Fruit fly (Drosophila melanogaster): ENCODE data around the gene Spn38F.

DNA sequence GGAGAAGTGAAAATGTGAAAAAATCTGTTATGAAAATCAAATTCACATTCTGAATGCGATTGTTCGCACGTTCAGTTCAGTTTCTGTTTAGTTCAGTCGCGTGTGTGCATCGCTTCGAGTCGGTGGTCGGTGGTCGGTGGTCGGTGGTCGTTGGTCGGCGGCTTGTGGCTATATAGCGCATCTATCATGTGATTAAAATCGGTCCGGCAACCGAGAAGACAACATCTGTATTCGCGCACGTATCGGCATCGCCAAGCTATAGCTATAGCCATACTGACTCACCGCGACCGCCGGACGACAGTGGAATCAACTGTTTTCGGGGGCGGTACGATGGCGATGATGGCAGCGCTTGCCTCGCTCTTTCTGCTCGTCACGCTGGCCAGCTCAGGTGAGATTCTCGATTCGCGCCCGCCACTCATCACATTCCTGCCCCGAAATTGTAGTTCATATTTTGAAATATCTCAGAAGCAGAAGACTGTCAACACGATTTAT is 32.1 kb upstream of the Spn38F start, which contains the start of gene CG14401:
- TF ChIP-seq h (optimal IDR thresholded peaks at IDR 0.05) = no peak
- TF ChIP-seq Sin3A (optimal IDR thresholded peaks at IDR 0.05) = no peak
- no peak for TF ChIP-seq psq (optimal IDR thresholded peaks at IDR 0.05)
- no peak for TF ChIP-seq Myc (optimal IDR thresholded peaks at IDR 0.05)

Measured in Kc167 (cell line).